Worm (Caenorhabditis elegans): ENCODE measurements around the gene srbc-67.

- TF ChIP-seq F49E8.2 (tag; optimal IDR thresholded peaks at IDR 0.05; ENCODE audit: borderline replicate concordance) (no peak), nhr-10 (tag; optimal IDR thresholded peaks at IDR 0.05) (no peak), Y75B8A.6 (GFP tag; IDR thresholded peaks at IDR 0.05) (no peak), lsy-2 (tag; optimal IDR thresholded peaks at IDR 0.05) (no peak), fkh-10 (GFP tag; optimal IDR thresholded peaks at IDR 0.05) (no peak), dmd-6 (GFP tag; IDR thresholded peaks at IDR 0.05) (no peak), nhr-237 (tag; optimal IDR thresholded peaks at IDR 0.05) (no peak), mdt-29 (GFP tag; IDR thresholded peaks at IDR 0.05) (no peak), pha-4 (GFP tag; IDR thresholded peaks at IDR 0.05) (no peak), pha-4 (tag; optimal IDR thresholded peaks at IDR 0.05) (no peak), lin-38 (GFP tag; IDR thresholded peaks at IDR 0.05) (no peak)
These were observed 2.7 kb downstream of the srbc-67 start, which contains the start of gene nhr-93 for ce11 chrV:3538307-3538706.
